Fruit fly (Drosophila melanogaster): ENCODE measurements around the gene fuss.
A peak's percentile ranks its signal among the peaks of the same experiment; 100 is the strongest.

Gene fuss

dm6 chr4:1026806-1027431, 48.6 kb upstream of the fuss start, which contains the start of gene PlexA (continued):
- TF ChIP-seq CG7357 (GFP tag; IDR thresholded peaks at IDR 0.05) (peak; percentile 99), Sry-δ (GFP tag; optimal IDR thresholded peaks at IDR 0.05) (peak; percentile 80), Usf (GFP tag; optimal IDR thresholded peaks at IDR 0.05) (peak; percentile 92), CG11504 (tag; optimal IDR thresholded peaks at IDR 0.05) (peak; percentile 89), CG12659 (GFP tag; optimal IDR thresholded peaks at IDR 0.05) (peak; percentile 87), grau (tag; optimal IDR thresholded peaks at IDR 0.05) (peak; percentile 89), CG3163 (GFP tag; optimal IDR thresholded peaks at IDR 0.05) (peak; percentile 7), CG31441 (GFP tag; IDR thresholded peaks at IDR 0.05) (peak; percentile 85), CG4282 (GFP tag; optimal IDR thresholded peaks at IDR 0.05) (peak; percentile 48), Lim3 (GFP tag; IDR thresholded peaks at IDR 0.05) (no peak; the same call in 1 of the 2 replicates), CG34224 (GFP tag; IDR thresholded peaks at IDR 0.05; ENCODE audit: partially characterized antibody) (peak; percentile 28; the same call in 1 of the 3 replicates), Oli (tag; optimal IDR thresholded peaks at IDR 0.05) (peak; percentile 88), cas (GFP tag; IDR thresholded peaks at IDR 0.05) (peak; percentile 87), mam (GFP tag; optimal IDR thresholded peaks at IDR 0.05) (peak; percentile 80), Gug (GFP tag; IDR thresholded peaks at IDR 0.05) (peak; percentile 96), stc (GFP tag; IDR thresholded peaks at IDR 0.05) (peak; percentile 86), CG9932 (GFP tag; IDR thresholded peaks at IDR 0.05) (peak; percentile 96), CG12299 (tag; optimal IDR thresholded peaks at IDR 0.05) (peak; percentile 72), z (GFP tag; IDR thresholded peaks at IDR 0.05) (no peak), CG8281 (tag; optimal IDR thresholded peaks at IDR 0.05) (peak; percentile 65), corto (GFP tag; optimal IDR thresholded peaks at IDR 0.05) (no peak), TFAM (GFP tag; optimal IDR thresholded peaks at IDR 0.05) (no peak), pb (GFP tag; optimal IDR thresholded peaks at IDR 0.05) (no peak), sc (optimal IDR thresholded peaks at IDR 0.05) (no peak), sc (GFP tag; optimal IDR thresholded peaks at IDR 0.05) (peak; percentile 63), CG9797 (GFP tag; optimal IDR thresholded peaks at IDR 0.05) (no peak), tio (GFP tag; optimal IDR thresholded peaks at IDR 0.05) (peak; percentile 91), CG2889 (GFP tag; IDR thresholded peaks at IDR 0.05) (peak; percentile 95), cad (GFP tag; optimal IDR thresholded peaks at IDR 0.05) (no peak), Ssrp (tag; optimal IDR thresholded peaks at IDR 0.05) (peak; percentile 94), unpg (GFP tag; optimal IDR thresholded peaks at IDR 0.05) (peak; percentile 92), CG3726 (GFP tag; IDR thresholded peaks at IDR 0.05) (no peak), CG10565 (GFP tag; optimal IDR thresholded peaks at IDR 0.05) (no peak), gsb-n (tag; optimal IDR thresholded peaks at IDR 0.05) (peak; percentile 81), gcm2 (GFP tag; optimal IDR thresholded peaks at IDR 0.05) (no peak), CG6813 (GFP tag; optimal IDR thresholded peaks at IDR 0.05) (peak; percentile 5), CG8944 (GFP tag; optimal IDR thresholded peaks at IDR 0.05) (peak; percentile 55), Hr3 (GFP tag; optimal IDR thresholded peaks at IDR 0.05) (peak; percentile 93), CG1792 (GFP tag; optimal IDR thresholded peaks at IDR 0.05) (no peak), stwl (tag; optimal IDR thresholded peaks at IDR 0.05) (peak; percentile 48), HHEX (GFP tag; optimal IDR thresholded peaks at IDR 0.05) (peak; percentile 65), CG16863 (GFP tag; optimal IDR thresholded peaks at IDR 0.05) (peak; percentile 25), Elba2 (GFP tag; optimal IDR thresholded peaks at IDR 0.05) (peak; percentile 67), ind (GFP tag; optimal IDR thresholded peaks at IDR 0.05) (peak; percentile 92), otp (GFP tag; IDR thresholded peaks at IDR 0.05) (no peak; the same call in 2 of the 3 replicates), gsb (GFP tag; IDR thresholded peaks at IDR 0.05) (peak; percentile 80; the same call in 1 of the 2 replicates), Fer1 (GFP tag; optimal IDR thresholded peaks at IDR 0.05) (peak; percentile 13)
